Worm (Caenorhabditis elegans) whole organism, L4 larva: Measurements from ENCODE around the gene C27A2.8.

Experiments
- ama-1 ChIP-seq: fragments of 150-350 bp; optimal IDR thresholded peaks from 2 replicates; lab custom pipeline; 2014; ENCODE audit warnings: inconsistent platforms, mixed read lengths
- ces-1 ChIP-seq: fragments of 150-350 bp; sonication (generic microtip); optimal IDR thresholded peaks from 4 replicates; lab custom pipeline; 2014; ENCODE audit warnings: missing biosample characterization, missing genetic modification reagents, missing genetic modification characterization
- dve-1 ChIP-seq: sonication (generic microtip); optimal IDR thresholded peaks from 2 replicates; lab custom pipeline; 2017; ENCODE audit warnings: antibody characterized with exemption, mild to moderate bottlenecking, missing genetic modification characterization, missing compliant biosample characterization; ENCODE audit not compliant: insufficient read depth
- hlh-30 ChIP-seq: sonication (generic microtip); optimal IDR thresholded peaks from 2 replicates; lab custom pipeline; 2017; ENCODE audit warnings: antibody characterized with exemption, mild to moderate bottlenecking, missing genetic modification characterization, missing compliant biosample characterization; ENCODE audit not compliant: insufficient read depth
- lin-29 ChIP-seq: fragments of 200-800 bp; sonication (Bioruptor generic); IDR thresholded peaks from 2 replicates; pipeline ENCODE4 v1.3.6; 2022; ENCODE audit warnings: missing genetic modification reagents, missing genetic modification characterization, missing compliant biosample characterization
- nhr-6 ChIP-seq: fragments of 150-350 bp; optimal IDR thresholded peaks from 2 replicates; lab custom pipeline; 2014; ENCODE audit warnings: missing biosample characterization, missing genetic modification characterization
- pha-4 ChIP-seq, 2 experiments: fragments of 150-350 bp in 1 of 2; fragments of 200-800 bp in 1 of 2; sonication (Bioruptor generic) in 1 of 2; IDR thresholded peaks in 1 of 2; optimal IDR thresholded peaks in 1 of 2; 2 replicates each; pipeline versions ENCODE4 v1.3.6 to Lab custom; 2014 to 2022; ENCODE audit warnings: missing genetic modification characterization in 2 of 2, missing genetic modification reagents in 2 of 2, missing biosample characterization in 1 of 2, missing compliant biosample characterization in 1 of 2
- zag-1 ChIP-seq: fragments of 150-350 bp; optimal IDR thresholded peaks from 2 replicates; lab custom pipeline; 2014; ENCODE audit warnings: missing biosample characterization, missing genetic modification characterization

DNA sequence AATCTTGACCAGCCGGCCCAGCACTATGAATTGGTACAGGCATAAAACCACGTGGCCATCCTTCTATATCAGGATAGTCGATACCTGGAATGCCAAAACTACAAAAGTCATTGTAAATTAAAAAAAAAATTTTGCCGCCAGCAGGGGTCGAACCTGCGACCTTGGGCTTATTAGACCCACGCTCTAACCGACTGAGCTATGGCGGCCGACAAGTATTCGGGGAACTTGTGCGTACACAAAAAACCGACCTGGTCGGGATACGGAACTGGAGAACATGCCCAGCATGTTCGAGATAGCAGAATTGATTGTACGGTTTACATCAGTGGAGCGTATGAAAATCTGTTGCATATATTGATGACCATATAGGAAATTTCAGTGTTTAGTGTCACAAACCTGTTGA lies 10.5 kb downstream of the C27A2.8 start:
- TF ChIP-seq ama-1 (lab: Kevin White, UChicago) (no peak), lin-29 (GFP tag; lab: Robert Waterston, UW) (peak; percentile 63), pha-4 (GFP tag; IDR thresholded peaks at IDR 0.05; lab: Robert Waterston, UW) (peak; percentile 74; the same call in 1 of the 2 replicates), pha-4 (tag; optimal IDR thresholded peaks at IDR 0.05; lab: Kevin White, UChicago) (no peak), hlh-30 (tag; lab: Kevin White, UChicago) (peak; percentile 51), zag-1 (tag; lab: Kevin White, UChicago) (no peak), dve-1 (tag; lab: Kevin White, UChicago) (peak; percentile 65), nhr-6 (no peak), ces-1 (no peak)
